Worm (Caenorhabditis elegans): ENCODE results near the gene ZC239.3.

ZC239.3 gene

ce11 chrII:3209251-3209650, 6.6 kb upstream of the ZC239.3 start, which contains the start of gene ZC239.6:
Gene ZC239.6, plus strand, starts transcription at chrII:3209631.
- TF ChIP-seq pes-1 (GFP tag; IDR thresholded peaks at IDR 0.05) (no peak), tbx-11 (GFP tag; IDR thresholded peaks at IDR 0.05) (no peak), aly-1 (tag; optimal IDR thresholded peaks at IDR 0.05) (no peak), hmbx-1 (tag; optimal IDR thresholded peaks at IDR 0.05) (no peak), hmg-4 (GFP tag; optimal IDR thresholded peaks at IDR 0.05) (no peak), flt-1 (GFP tag; IDR thresholded peaks at IDR 0.05) (no peak), B0310.2 (tag; optimal IDR thresholded peaks at IDR 0.05) (no peak), ets-7 (tag; optimal IDR thresholded peaks at IDR 0.05) (no peak), tra-4 (tag; optimal IDR thresholded peaks at IDR 0.05) (no peak), scrt-1 (GFP tag; IDR thresholded peaks at IDR 0.05) (no peak), tbx-37 (GFP tag; conservative IDR thresholded peaks at IDR 0.05) (no peak), hnd-1 (tag; optimal IDR thresholded peaks at IDR 0.05) (no peak)

DNA sequence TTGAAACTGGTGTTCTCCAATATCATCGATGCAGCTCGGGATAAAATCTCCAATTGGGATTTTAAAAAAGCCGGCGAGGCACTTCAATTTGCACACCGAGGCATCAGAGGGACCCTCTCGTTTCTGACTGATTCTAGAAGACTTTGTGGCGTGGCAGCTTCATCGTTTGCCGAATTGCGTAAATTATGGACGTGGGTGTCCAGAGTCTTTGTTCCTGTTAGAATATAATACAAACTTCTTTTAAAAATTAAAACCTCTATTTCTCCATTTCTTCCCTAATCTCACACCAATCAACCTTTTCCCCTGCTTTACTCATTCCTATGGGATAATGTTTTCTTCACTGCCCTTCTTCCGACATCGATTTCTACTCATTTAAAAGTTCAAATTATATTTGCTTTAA, 5.5 kb upstream of the ZC239.3 start, which contains the start of gene ZC239.5:
Gene ZC239.5 (plus strand): TSS at position 301 of the 400 bp plus-strand sequence.
- no peak for TF ChIP-seq pes-1 (GFP tag; IDR thresholded peaks at IDR 0.05)
- no peak for TF ChIP-seq tbx-37 (GFP tag; conservative IDR thresholded peaks at IDR 0.05)
- no peak for TF ChIP-seq F13C5.2 (tag; optimal IDR thresholded peaks at IDR 0.05)
- no peak for TF ChIP-seq ets-7 (tag; optimal IDR thresholded peaks at IDR 0.05)
- no peak for TF ChIP-seq hnd-1 (tag; optimal IDR thresholded peaks at IDR 0.05)
- no peak for TF ChIP-seq tbx-11 (GFP tag; IDR thresholded peaks at IDR 0.05)
- no peak for TF ChIP-seq sea-1 (GFP tag; conservative IDR thresholded peaks at IDR 0.05)
- TF ChIP-seq scrt-1 (GFP tag; IDR thresholded peaks at IDR 0.05) = no peak
- TF ChIP-seq B0310.2 (tag; optimal IDR thresholded peaks at IDR 0.05) = no peak
- no peak for TF ChIP-seq tra-4 (tag; optimal IDR thresholded peaks at IDR 0.05)
- TF ChIP-seq ceh-36 (tag; optimal IDR thresholded peaks at IDR 0.05) = no peak

ce11 chrII:3213898-3214297, 2.0 kb upstream of the ZC239.3 start, which contains the start of gene ZC239.4:
Gene ZC239.4, plus strand, starts transcription at chrII:3214198.
- TF ChIP-seq scrt-1 (GFP tag; IDR thresholded peaks at IDR 0.05) = no peak
- TF ChIP-seq hnd-1 (tag; optimal IDR thresholded peaks at IDR 0.05) = no peak
- no peak for TF ChIP-seq ets-7 (tag; optimal IDR thresholded peaks at IDR 0.05)
- TF ChIP-seq pes-1 (GFP tag; IDR thresholded peaks at IDR 0.05) = no peak
- no peak for TF ChIP-seq hmg-4 (GFP tag; optimal IDR thresholded peaks at IDR 0.05)
- TF ChIP-seq tbx-11 (GFP tag; IDR thresholded peaks at IDR 0.05) = no peak
- no peak for TF ChIP-seq ama-1 (optimal IDR thresholded peaks at IDR 0.05)
- TF ChIP-seq sea-1 (GFP tag; conservative IDR thresholded peaks at IDR 0.05) = no peak
- no peak for TF ChIP-seq B0310.2 (tag; optimal IDR thresholded peaks at IDR 0.05)
- TF ChIP-seq ceh-13 (GFP tag; optimal IDR thresholded peaks at IDR 0.05) = no peak
- no peak for TF ChIP-seq flt-1 (GFP tag; IDR thresholded peaks at IDR 0.05)
- TF ChIP-seq F13C5.2 (tag; optimal IDR thresholded peaks at IDR 0.05) = no peak

DNA sequence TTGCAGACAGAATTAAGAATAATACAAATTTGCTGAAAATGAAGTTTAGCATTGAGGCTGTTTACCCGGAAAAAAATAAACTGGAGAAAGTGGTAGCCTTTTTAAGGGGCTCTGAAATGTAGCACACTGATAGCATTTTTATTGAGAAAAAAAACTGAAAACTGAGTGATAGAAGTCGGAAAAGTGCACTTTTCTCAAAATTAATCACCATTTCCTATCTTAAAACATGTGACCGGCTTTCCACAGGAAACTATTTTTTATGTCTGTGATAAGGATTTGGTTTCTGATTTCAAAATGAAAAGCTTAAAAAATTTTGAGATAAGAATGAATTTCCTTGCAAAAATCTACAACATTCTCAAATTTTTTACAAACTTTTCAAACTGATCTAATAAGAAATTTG, 4.9 kb downstream of the ZC239.3 start, which contains the start of gene ZC239.22:
Gene ZC239.22 (minus strand): TSS at position 101 of the 400 bp plus-strand sequence.
- TF ChIP-seq pes-1 (GFP tag; IDR thresholded peaks at IDR 0.05) (no peak), ceh-13 (GFP tag; optimal IDR thresholded peaks at IDR 0.05) (no peak)

DNA sequence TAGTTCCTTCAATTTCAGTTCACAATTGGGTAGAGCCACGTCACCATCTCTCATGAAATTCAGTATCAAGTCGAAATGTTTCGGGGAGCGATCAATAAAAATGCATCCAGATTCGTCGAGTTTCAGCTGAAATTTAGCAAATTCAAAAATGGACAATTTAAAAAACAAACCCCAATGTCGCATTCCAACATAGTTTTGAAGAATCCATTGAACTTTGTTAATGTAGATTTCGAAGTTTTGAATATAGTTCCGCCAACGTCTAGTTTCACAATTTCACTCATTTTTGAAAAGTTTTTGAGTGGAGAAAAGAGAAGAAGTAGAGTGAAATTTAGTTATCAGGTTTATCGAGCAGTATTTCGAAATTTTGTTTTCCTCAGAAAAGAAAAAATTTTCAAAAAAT, 5.9 kb downstream of the ZC239.3 start, which contains the start of gene ZC239.14:
Gene ZC239.14 (minus strand): TSS at position 305 of the 400 bp plus-strand sequence.
- TF ChIP-seq hmbx-1 (tag; optimal IDR thresholded peaks at IDR 0.05) (no peak), hnd-1 (tag; optimal IDR thresholded peaks at IDR 0.05) (no peak), tra-4 (tag; optimal IDR thresholded peaks at IDR 0.05) (no peak), pes-1 (GFP tag; IDR thresholded peaks at IDR 0.05) (no peak), aly-1 (tag; optimal IDR thresholded peaks at IDR 0.05) (no peak), tbx-37 (GFP tag; conservative IDR thresholded peaks at IDR 0.05) (no peak), flt-1 (GFP tag; IDR thresholded peaks at IDR 0.05) (no peak), B0310.2 (tag; optimal IDR thresholded peaks at IDR 0.05) (no peak), F13C5.2 (tag; optimal IDR thresholded peaks at IDR 0.05) (no peak), tbx-11 (GFP tag; IDR thresholded peaks at IDR 0.05) (no peak), ama-1 (optimal IDR thresholded peaks at IDR 0.05) (no peak), ets-7 (tag; optimal IDR thresholded peaks at IDR 0.05) (no peak)

ce11 chrII:3222686-3223085, 6.8 kb downstream of the ZC239.3 start, which contains the start of gene ZC239.13:
Gene ZC239.13, minus strand, starts transcription at chrII:3222839.
- TF ChIP-seq hnd-1 (tag; optimal IDR thresholded peaks at IDR 0.05) (no peak), sea-1 (GFP tag; conservative IDR thresholded peaks at IDR 0.05) (no peak), hmg-4 (GFP tag; optimal IDR thresholded peaks at IDR 0.05) (no peak), tbx-37 (GFP tag; conservative IDR thresholded peaks at IDR 0.05) (no peak), hmbx-1 (tag; optimal IDR thresholded peaks at IDR 0.05) (no peak)

- TF ChIP-seq tbx-37 (GFP tag; conservative IDR thresholded peaks at IDR 0.05) (no peak), hnd-1 (tag; optimal IDR thresholded peaks at IDR 0.05) (no peak), flt-1 (GFP tag; IDR thresholded peaks at IDR 0.05) (no peak), ceh-13 (GFP tag; optimal IDR thresholded peaks at IDR 0.05) (no peak), F13C5.2 (tag; optimal IDR thresholded peaks at IDR 0.05) (no peak), ama-1 (optimal IDR thresholded peaks at IDR 0.05) (no peak), ets-7 (tag; optimal IDR thresholded peaks at IDR 0.05) (no peak), tra-4 (tag; optimal IDR thresholded peaks at IDR 0.05) (no peak), sea-1 (GFP tag; conservative IDR thresholded peaks at IDR 0.05) (no peak), ceh-36 (tag; optimal IDR thresholded peaks at IDR 0.05) (no peak), aly-1 (tag; optimal IDR thresholded peaks at IDR 0.05) (no peak), hmbx-1 (tag; optimal IDR thresholded peaks at IDR 0.05) (no peak)
These were observed 8.8 kb downstream of the ZC239.3 start, which contains the start of gene ZC239.15 for ce11 chrII:3224631-3225030. Gene ZC239.15, minus strand, starts transcription at chrII:3224731.

DNA sequence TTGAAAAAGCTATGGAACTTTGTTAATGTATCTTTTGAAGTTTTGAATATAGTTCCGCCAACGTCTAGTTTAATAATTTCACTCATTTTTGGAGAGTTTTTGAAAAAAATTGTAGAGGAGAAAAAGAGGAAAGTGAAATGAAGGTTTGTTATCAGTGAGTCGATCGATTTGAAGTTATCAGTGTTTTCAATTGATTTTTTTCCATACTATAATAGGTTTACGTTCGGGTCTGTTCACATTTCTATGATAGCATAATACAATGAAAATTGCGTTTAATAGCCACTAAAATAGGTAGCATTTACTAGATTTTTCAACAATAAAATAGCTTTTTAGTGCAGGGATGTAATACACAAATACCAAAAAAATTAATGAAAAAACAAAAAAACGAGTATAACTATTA, 9.3 kb downstream of the ZC239.3 start, which contains the start of gene ZC239.16:
Gene ZC239.16 (minus strand): TSS at position 120 of the 400 bp plus-strand sequence.
- TF ChIP-seq ama-1 (optimal IDR thresholded peaks at IDR 0.05) (no peak), tbx-11 (GFP tag; IDR thresholded peaks at IDR 0.05) (no peak)
